Fruit fly (Drosophila melanogaster): Measurements from ENCODE around the gene nAChRbeta3.
A peak's percentile ranks its signal among the peaks of the same experiment; 100 is the strongest.

Gene nAChRbeta3

dm6 chr2L:542338-542967, 2.5 kb upstream of the nAChRbeta3 start, which contains the start of gene lwr (continued):
- TF ChIP-seq Dp (GFP tag; optimal IDR thresholded peaks at IDR 0.05) (peak; percentile 67), Bgb (GFP tag; IDR thresholded peaks at IDR 0.05; ENCODE audit: partially characterized antibody) (peak; percentile 55; the same call in 1 of the 2 replicates), Jarid2 (GFP tag; optimal IDR thresholded peaks at IDR 0.05) (no peak), GATAe (GFP tag; conservative IDR thresholded peaks at IDR 0.05) (no peak), NfI (GFP tag; optimal IDR thresholded peaks at IDR 0.05) (no peak), lmd (GFP tag; IDR thresholded peaks at IDR 0.05) (no peak), CG33557 (GFP tag; optimal IDR thresholded peaks at IDR 0.05) (no peak), CG12236 (GFP tag; optimal IDR thresholded peaks at IDR 0.05) (no peak), h (optimal IDR thresholded peaks at IDR 0.05) (no peak), Meics (GFP tag; optimal IDR thresholded peaks at IDR 0.05) (no peak), CG3065 (GFP tag; optimal IDR thresholded peaks at IDR 0.05) (no peak), Dll (GFP tag; IDR thresholded peaks at IDR 0.05; ENCODE audit: partially characterized antibody) (peak; percentile 69; the same call in 3 of the 4 replicates), Dip2 (GFP tag; IDR thresholded peaks at IDR 0.05) (no peak), CG9215 (GFP tag; IDR thresholded peaks at IDR 0.05) (no peak), Ets97D (GFP tag; optimal IDR thresholded peaks at IDR 0.05) (peak; percentile 27), CG9932 (GFP tag; IDR thresholded peaks at IDR 0.05) (no peak), CG6254 (GFP tag; optimal IDR thresholded peaks at IDR 0.05) (no peak), slbo (GFP tag; IDR thresholded peaks at IDR 0.05) (no peak), pzg (GFP tag; optimal IDR thresholded peaks at IDR 0.05) (peak; percentile 69), pros (GFP tag; optimal IDR thresholded peaks at IDR 0.05) (no peak), CG7556 (GFP tag; optimal IDR thresholded peaks at IDR 0.05) (no peak), CG11723 (GFP tag; optimal IDR thresholded peaks at IDR 0.05) (no peak), nerfin-2 (GFP tag; IDR thresholded peaks at IDR 0.05; ENCODE audit: partially characterized antibody) (no peak), CG13424 (tag; optimal IDR thresholded peaks at IDR 0.05) (no peak), CG10431 (GFP tag; optimal IDR thresholded peaks at IDR 0.05) (no peak), CG14710 (tag; optimal IDR thresholded peaks at IDR 0.05) (peak; percentile 38), al (GFP tag; IDR thresholded peaks at IDR 0.05) (no peak), Lpt (GFP tag; optimal IDR thresholded peaks at IDR 0.05) (no peak), CG15479 (GFP tag; optimal IDR thresholded peaks at IDR 0.05) (no peak), Fer1 (GFP tag; optimal IDR thresholded peaks at IDR 0.05) (no peak), crol (GFP tag; IDR thresholded peaks at IDR 0.05) (no peak), CG2712 (tag; optimal IDR thresholded peaks at IDR 0.05) (peak; percentile 14), Doc2 (GFP tag; IDR thresholded peaks at IDR 0.05) (no peak), Awh (GFP tag; IDR thresholded peaks at IDR 0.05) (no peak), ind (GFP tag; optimal IDR thresholded peaks at IDR 0.05) (no peak), NFAT (GFP tag; IDR thresholded peaks at IDR 0.05) (no peak), fd102C (GFP tag; optimal IDR thresholded peaks at IDR 0.05) (no peak), knrl (GFP tag; IDR thresholded peaks at IDR 0.05; ENCODE audit: partially characterized antibody) (peak; percentile 56; the same call in 2 of the 3 replicates), HLHmδ (GFP tag; optimal IDR thresholded peaks at IDR 0.05) (no peak), jing (GFP tag; optimal IDR thresholded peaks at IDR 0.05) (no peak), CG7987 (GFP tag; optimal IDR thresholded peaks at IDR 0.05) (no peak), fd3F (GFP tag; optimal IDR thresholded peaks at IDR 0.05) (no peak), CG1233 (GFP tag; optimal IDR thresholded peaks at IDR 0.05) (no peak), row (GFP tag; IDR thresholded peaks at IDR 0.05) (peak; percentile 58), ro (GFP tag; IDR thresholded peaks at IDR 0.05) (no peak), CG3163 (GFP tag; optimal IDR thresholded peaks at IDR 0.05) (no peak), CoRest (tag; optimal IDR thresholded peaks at IDR 0.05) (peak; percentile 15), prd (optimal IDR thresholded peaks at IDR 0.05) (no peak), prd (GFP tag; IDR thresholded peaks at IDR 0.05) (no peak), caup (GFP tag; optimal IDR thresholded peaks at IDR 0.05; ENCODE audit: severe bottlenecking) (no peak)

Data from whole organism, embryonic.